Worm (Caenorhabditis elegans): ENCODE measurements around the gene egl-38.

egl-38 gene

DNA sequence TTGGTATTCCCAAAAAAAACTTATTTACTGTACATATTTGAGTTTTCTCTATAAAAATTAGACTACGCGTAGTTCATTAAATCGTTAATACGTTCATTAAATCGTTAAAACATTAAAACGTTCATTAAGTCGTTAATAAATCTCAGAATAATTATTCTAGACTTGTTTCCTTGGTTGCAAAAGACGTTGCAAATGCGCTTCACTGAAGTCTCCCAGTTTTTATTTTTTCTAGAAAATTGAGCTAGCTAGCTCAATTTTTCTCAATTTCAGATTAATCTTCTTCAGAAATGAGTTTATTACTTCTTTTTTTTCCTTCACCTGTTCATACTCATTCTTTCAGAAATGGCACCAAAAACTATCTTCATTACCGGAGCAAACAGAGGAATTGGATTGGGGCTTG lies 34.6 kb upstream of the egl-38 start:
- TF ChIP-seq ztf-29 (GFP tag; IDR thresholded peaks at IDR 0.05): no peak
- TF ChIP-seq ztf-23 (GFP tag; IDR thresholded peaks at IDR 0.05): no peak

DNA sequence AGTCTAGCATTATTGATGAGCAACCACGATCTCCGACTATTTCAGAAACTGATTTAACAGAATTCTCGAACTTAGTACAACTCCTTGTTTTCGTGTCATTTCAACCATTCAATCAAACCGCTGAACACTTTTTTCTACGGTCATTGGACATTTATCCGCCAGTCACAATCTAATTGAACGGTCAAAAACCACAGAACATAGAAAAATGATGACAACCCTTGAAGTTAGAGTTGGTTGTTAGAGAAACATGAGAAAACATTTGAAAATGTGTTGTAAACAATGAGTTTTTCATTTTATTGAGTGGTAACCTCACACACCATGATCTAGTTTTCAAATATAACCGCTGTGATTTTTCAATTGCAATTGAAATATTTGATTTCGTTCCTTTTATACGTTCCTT lies 34.2 kb upstream of the egl-38 start:
- TF ChIP-seq ztf-23 (GFP tag; IDR thresholded peaks at IDR 0.05): no peak
- TF ChIP-seq tab-1 (GFP tag; IDR thresholded peaks at IDR 0.05): no peak
- TF ChIP-seq ztf-29 (GFP tag; IDR thresholded peaks at IDR 0.05): no peak
- TF ChIP-seq med-1 (GFP tag; optimal IDR thresholded peaks at IDR 0.05; ENCODE audit: insufficient read depth): no peak
- TF ChIP-seq T22C8.4 (GFP tag; IDR thresholded peaks at IDR 0.05): no peak
- TF ChIP-seq cog-1 (tag; optimal IDR thresholded peaks at IDR 0.05): no peak
- no peak for TF ChIP-seq ref-1 (GFP tag; conservative IDR thresholded peaks at IDR 0.05)

DNA sequence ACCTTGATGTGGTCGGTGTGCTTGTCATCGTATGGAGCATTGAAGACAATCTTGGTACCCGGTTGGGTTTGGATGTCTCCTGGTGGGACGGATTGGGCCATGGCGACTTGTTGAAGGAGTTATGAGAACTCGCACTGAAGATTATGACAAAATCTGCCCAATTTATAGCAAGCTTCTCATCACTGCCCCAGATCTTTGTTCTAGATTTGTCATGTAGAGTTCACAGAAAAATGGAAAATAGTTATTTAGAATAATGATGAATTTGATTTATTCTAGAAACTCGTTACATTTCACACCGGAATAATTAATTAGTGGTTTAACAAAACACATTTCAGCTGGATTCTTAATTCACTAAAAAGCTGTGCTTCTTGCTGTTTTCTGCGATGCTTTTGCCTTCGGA lies 33.3 kb upstream of the egl-38 start, which contains the start of gene msp-38:
msp-38 (minus strand) TSS at position 101 of the 400 bp plus-strand sequence.
- no peak for TF ChIP-seq ztf-29 (GFP tag; IDR thresholded peaks at IDR 0.05)
- no peak for TF ChIP-seq ref-1 (GFP tag; conservative IDR thresholded peaks at IDR 0.05)
- no peak for TF ChIP-seq tab-1 (GFP tag; IDR thresholded peaks at IDR 0.05)
- no peak for TF ChIP-seq med-1 (GFP tag; optimal IDR thresholded peaks at IDR 0.05; ENCODE audit: insufficient read depth)
- TF ChIP-seq klf-2 (GFP tag; conservative IDR thresholded peaks at IDR 0.05): no peak
- TF ChIP-seq flt-1 (GFP tag; IDR thresholded peaks at IDR 0.05): no peak

- TF ChIP-seq cog-1 (tag; optimal IDR thresholded peaks at IDR 0.05): no peak
- no peak for TF ChIP-seq med-1 (GFP tag; optimal IDR thresholded peaks at IDR 0.05; ENCODE audit: insufficient read depth)
- no peak for TF ChIP-seq klf-2 (GFP tag; conservative IDR thresholded peaks at IDR 0.05)
- no peak for TF ChIP-seq T22C8.4 (GFP tag; IDR thresholded peaks at IDR 0.05)
- no peak for TF ChIP-seq tab-1 (GFP tag; IDR thresholded peaks at IDR 0.05)
- TF ChIP-seq ztf-23 (GFP tag; IDR thresholded peaks at IDR 0.05): no peak
- TF ChIP-seq ztf-29 (GFP tag; IDR thresholded peaks at IDR 0.05): no peak
- TF ChIP-seq ref-1 (GFP tag; conservative IDR thresholded peaks at IDR 0.05): no peak
- no peak for TF ChIP-seq flt-1 (GFP tag; IDR thresholded peaks at IDR 0.05)
Observed at ce11 chrIV:10141930-10142505, 31.7 kb upstream of the egl-38 start, which contains the start of the genes gst-2, gst-4 and dhs-12. TSS of gene gst-2 (minus strand) at chrIV:10142061. TSS of gene gst-4 (plus strand) at chrIV:10142225. TSS of gene dhs-12 (plus strand) at chrIV:10142455.

DNA sequence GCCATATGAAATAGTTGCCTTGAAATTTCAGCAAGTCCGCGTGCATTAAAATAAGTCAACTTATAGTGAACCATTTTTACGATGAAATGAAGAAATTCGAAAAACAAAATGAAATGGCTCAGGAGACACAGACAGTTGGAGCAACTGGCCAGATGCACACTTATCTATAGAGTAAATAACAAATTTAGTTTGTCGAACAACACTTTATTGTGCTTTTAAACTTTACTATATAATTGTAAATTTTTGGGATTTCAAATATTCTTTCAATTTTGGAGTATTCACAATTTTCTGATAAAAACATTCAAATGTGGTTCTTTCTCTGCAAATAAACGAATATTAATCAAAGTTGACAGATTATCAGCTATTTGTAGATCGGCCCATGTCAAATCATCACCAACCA lies 29.8 kb upstream of the egl-38 start, which contains the start of gene gst-3:
gst-3 (minus strand) TSS at position 101 of the 400 bp plus-strand sequence.
- TF ChIP-seq tab-1 (GFP tag; IDR thresholded peaks at IDR 0.05) (no peak), klf-2 (GFP tag; conservative IDR thresholded peaks at IDR 0.05) (no peak), ztf-29 (GFP tag; IDR thresholded peaks at IDR 0.05) (no peak), ztf-23 (GFP tag; IDR thresholded peaks at IDR 0.05) (no peak), med-1 (GFP tag; optimal IDR thresholded peaks at IDR 0.05; ENCODE audit: insufficient read depth) (no peak), T22C8.4 (GFP tag; IDR thresholded peaks at IDR 0.05) (no peak), ref-1 (GFP tag; conservative IDR thresholded peaks at IDR 0.05) (no peak), cog-1 (tag; optimal IDR thresholded peaks at IDR 0.05) (no peak), flt-1 (GFP tag; IDR thresholded peaks at IDR 0.05) (no peak)

DNA sequence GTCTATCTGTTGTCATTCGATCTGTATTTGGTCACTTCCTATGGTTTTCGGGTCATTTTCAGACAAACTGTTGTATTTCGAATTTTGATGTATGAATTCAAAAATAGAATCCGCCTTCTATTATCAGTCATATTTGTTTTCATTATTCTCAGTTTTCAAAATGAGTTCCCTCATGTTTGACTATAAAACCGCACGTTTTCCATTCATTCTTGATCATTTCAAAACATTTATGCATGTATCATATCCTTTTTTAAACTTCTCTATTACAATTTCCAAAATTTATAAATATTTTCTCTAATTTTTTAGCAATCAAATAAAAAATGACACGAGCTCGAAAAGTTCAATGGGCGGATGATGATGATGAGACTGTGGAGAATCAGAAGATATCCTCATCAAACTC lies 27.5 kb upstream of the egl-38 start, which contains the start of gene K08F4.12:
K08F4.12 (plus strand) TSS at position 301 of the 400 bp plus-strand sequence.
- no peak for TF ChIP-seq flt-1 (GFP tag; IDR thresholded peaks at IDR 0.05)
- no peak for TF ChIP-seq klf-2 (GFP tag; conservative IDR thresholded peaks at IDR 0.05)
- TF ChIP-seq tab-1 (GFP tag; IDR thresholded peaks at IDR 0.05): no peak
- TF ChIP-seq cog-1 (tag; optimal IDR thresholded peaks at IDR 0.05): no peak
- TF ChIP-seq ref-1 (GFP tag; conservative IDR thresholded peaks at IDR 0.05): no peak
- TF ChIP-seq T22C8.4 (GFP tag; IDR thresholded peaks at IDR 0.05): no peak
- no peak for TF ChIP-seq med-1 (GFP tag; optimal IDR thresholded peaks at IDR 0.05; ENCODE audit: insufficient read depth)
- TF ChIP-seq ztf-29 (GFP tag; IDR thresholded peaks at IDR 0.05): no peak
- TF ChIP-seq ztf-23 (GFP tag; IDR thresholded peaks at IDR 0.05): no peak

- TF ChIP-seq tab-1 (GFP tag; IDR thresholded peaks at IDR 0.05): no peak
- no peak for TF ChIP-seq cog-1 (tag; optimal IDR thresholded peaks at IDR 0.05)
- TF ChIP-seq flt-1 (GFP tag; IDR thresholded peaks at IDR 0.05): no peak
- no peak for TF ChIP-seq klf-2 (GFP tag; conservative IDR thresholded peaks at IDR 0.05)
- no peak for TF ChIP-seq ztf-23 (GFP tag; IDR thresholded peaks at IDR 0.05)
- TF ChIP-seq T22C8.4 (GFP tag; IDR thresholded peaks at IDR 0.05): no peak
- TF ChIP-seq med-1 (GFP tag; optimal IDR thresholded peaks at IDR 0.05; ENCODE audit: insufficient read depth): no peak
- no peak for TF ChIP-seq ref-1 (GFP tag; conservative IDR thresholded peaks at IDR 0.05)
- TF ChIP-seq ztf-29 (GFP tag; IDR thresholded peaks at IDR 0.05): no peak
Observed at ce11 chrIV:10135817-10136216, 25.5 kb upstream of the egl-38 start, which contains the start of gene K08F4.5. TSS of gene K08F4.5 (minus strand) at chrIV:10135917.

DNA sequence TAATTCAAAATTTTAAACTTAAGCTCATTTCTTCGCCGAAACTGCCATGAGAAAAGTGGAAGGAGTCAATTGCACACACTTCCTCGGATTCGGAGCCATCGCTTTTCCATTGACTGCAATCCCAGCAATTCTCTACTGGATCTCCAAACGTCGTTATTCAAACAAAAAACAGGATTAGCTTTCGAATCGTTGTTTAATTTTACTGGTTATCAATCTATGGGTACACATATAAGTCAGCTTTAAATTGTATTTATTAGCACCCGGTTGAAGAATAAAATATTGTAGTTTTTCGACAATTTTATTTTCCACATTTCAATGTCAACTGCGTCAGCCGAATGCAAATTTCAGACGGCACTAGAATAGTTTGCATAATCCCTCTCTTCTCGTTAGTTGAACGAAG lies 19.6 kb upstream of the egl-38 start, which contains the start of gene glt-3:
glt-3 (plus strand) TSS at position 301 of the 400 bp plus-strand sequence.
- TF ChIP-seq med-1 (GFP tag; optimal IDR thresholded peaks at IDR 0.05; ENCODE audit: insufficient read depth): no peak
- no peak for TF ChIP-seq ztf-23 (GFP tag; IDR thresholded peaks at IDR 0.05)
- TF ChIP-seq ztf-29 (GFP tag; IDR thresholded peaks at IDR 0.05): no peak
- no peak for TF ChIP-seq cog-1 (tag; optimal IDR thresholded peaks at IDR 0.05)
- TF ChIP-seq T22C8.4 (GFP tag; IDR thresholded peaks at IDR 0.05): no peak

DNA sequence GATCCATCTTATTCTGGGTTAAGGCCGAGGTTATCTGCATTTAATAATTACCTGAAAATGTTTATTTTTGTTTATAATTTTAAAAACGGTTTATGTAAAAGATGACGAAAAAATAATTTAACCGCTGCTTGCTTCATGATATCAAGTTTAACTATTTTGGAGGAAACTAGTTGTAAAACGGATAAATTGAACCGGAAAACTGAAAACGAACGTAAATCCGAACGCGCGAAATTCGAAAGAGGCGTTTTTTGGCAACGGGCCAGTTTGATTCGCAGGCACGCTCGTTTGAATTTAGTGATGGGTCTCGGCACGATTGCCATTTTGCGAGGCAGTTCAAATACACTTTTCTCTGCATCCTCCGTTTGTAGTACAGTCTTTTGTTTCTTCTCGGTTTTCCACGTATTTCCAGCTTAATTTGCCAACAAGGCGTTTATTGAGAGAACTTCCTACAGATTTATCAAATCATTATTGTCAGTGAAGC lies 18.6 kb upstream of the egl-38 start, which contains the start of the genes gtbp-1 and K08F4.3:
gtbp-1 (minus strand) TSS at position 51 of the 481 bp plus-strand sequence.
K08F4.3 (plus strand) TSS at position 352 of the 481 bp plus-strand sequence.
- peak; percentile 50; the same call in 1 of the 2 replicates for TF ChIP-seq ztf-23 (GFP tag; IDR thresholded peaks at IDR 0.05)
- no peak for TF ChIP-seq ztf-29 (GFP tag; IDR thresholded peaks at IDR 0.05)

DNA sequence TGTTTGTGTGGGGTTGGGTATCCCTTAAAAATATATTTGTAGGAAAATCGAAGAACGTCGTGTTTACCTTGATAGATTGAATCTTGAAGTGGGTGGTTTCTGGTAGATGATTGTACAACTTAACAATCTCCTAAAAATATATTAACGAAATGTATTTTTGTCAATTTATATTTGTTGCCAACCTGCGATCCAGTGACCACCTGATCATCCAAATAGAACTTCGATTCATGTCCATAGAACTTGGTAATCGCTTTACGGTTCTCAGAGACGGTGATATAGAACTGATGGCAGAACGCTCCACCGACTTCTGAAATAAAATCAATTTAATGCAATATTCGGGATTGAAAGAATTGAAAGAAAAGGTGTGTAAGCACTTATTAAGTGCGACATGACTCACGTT lies 18.1 kb upstream of the egl-38 start:
- TF ChIP-seq ztf-23 (GFP tag; IDR thresholded peaks at IDR 0.05): no peak
- TF ChIP-seq tab-1 (GFP tag; IDR thresholded peaks at IDR 0.05): no peak
- TF ChIP-seq klf-2 (GFP tag; conservative IDR thresholded peaks at IDR 0.05): no peak
- TF ChIP-seq ztf-29 (GFP tag; IDR thresholded peaks at IDR 0.05): no peak
